Fruit fly (Drosophila melanogaster) whole organism, embryonic: ENCODE results near the gene CG9760.

ENCODE experiments used
- Bdp1 ChIP-seq: fragments of 200-800 bp; sonication (Bioruptor generic); optimal IDR thresholded peaks from 3 replicates; lab custom pipeline; 2016; ENCODE audit warnings: missing biosample characterization, missing genetic modification characterization
- CG10462 ChIP-seq: fragments of 200-800 bp; sonication (Bioruptor generic); optimal IDR thresholded peaks from 2 replicates; lab custom pipeline; 2016; ENCODE audit warnings: missing biosample characterization, missing genetic modification characterization
- CG10654 ChIP-seq: fragments of 200-800 bp; sonication (Bioruptor generic); optimal IDR thresholded peaks from 2 replicates; lab custom pipeline; 2016; ENCODE audit warnings: missing biosample characterization, missing genetic modification characterization
- CG12104 ChIP-seq: fragments of 200-800 bp; sonication (Bioruptor generic); optimal IDR thresholded peaks from 3 replicates; lab custom pipeline; 2016; ENCODE audit warnings: missing biosample characterization, missing genetic modification characterization
- CG12299 ChIP-seq: fragments of 200-800 bp; sonication (Bioruptor generic); optimal IDR thresholded peaks from 2 replicates; lab custom pipeline; 2018; ENCODE audit warnings: missing biosample characterization, mild to moderate bottlenecking, missing genetic modification characterization
- CG14014 ChIP-seq: fragments of 200-800 bp; sonication (Bioruptor generic); IDR thresholded peaks from 2 replicates; pipeline ENCODE4 v1.3.6; 2022; ENCODE audit warnings: missing biosample characterization, missing genetic modification characterization
- CG14667 ChIP-seq: fragments of 200-800 bp; sonication (Bioruptor generic); IDR thresholded peaks from 2 replicates; pipeline ENCODE4 v1.3.6; 2022; ENCODE audit warnings: missing biosample characterization, missing genetic modification characterization
- CG2678 ChIP-seq: fragments of 200-800 bp; sonication (Bioruptor generic); optimal IDR thresholded peaks from 3 replicates; lab custom pipeline; 2019; ENCODE audit warnings: missing biosample characterization, mild to moderate bottlenecking, missing genetic modification characterization, moderate library complexity
- CG32532 ChIP-seq: fragments of 200-800 bp; sonication (Bioruptor generic); IDR thresholded peaks from 2 replicates; pipeline ENCODE4 v1.3.6; 2022; ENCODE audit warnings: missing biosample characterization, missing genetic modification characterization
- CG42726 ChIP-seq: fragments of 200-800 bp; sonication (Bioruptor generic); IDR thresholded peaks from 2 replicates; pipeline ENCODE4 v1.3.6; 2022; ENCODE audit warnings: missing biosample characterization, missing genetic modification characterization; ENCODE audit not compliant: partially characterized antibody
- CG6254 ChIP-seq: fragments of 200-800 bp; sonication (Bioruptor generic); optimal IDR thresholded peaks from 3 replicates; lab custom pipeline; 2017; ENCODE audit warnings: mild to moderate bottlenecking, missing biosample characterization, missing genetic modification reagents, missing genetic modification characterization
- CG7271 ChIP-seq: fragments of 200-800 bp; sonication (Bioruptor generic); optimal IDR thresholded peaks from 2 replicates; lab custom pipeline; 2018; ENCODE audit warnings: missing biosample characterization, mild to moderate bottlenecking, missing genetic modification characterization, moderate library complexity
- CG8089 ChIP-seq: fragments of 200-800 bp; sonication (Bioruptor generic); optimal IDR thresholded peaks from 3 replicates; lab custom pipeline; 2016; ENCODE audit warnings: missing biosample characterization, missing genetic modification characterization
- CG9932 ChIP-seq: fragments of 200-800 bp; sonication (Bioruptor generic); IDR thresholded peaks from 2 replicates; pipeline ENCODE4 v1.3.6; 2022; ENCODE audit warnings: missing biosample characterization, missing genetic modification characterization
- D19B ChIP-seq: fragments of 200-800 bp; sonication (Bioruptor generic); optimal IDR thresholded peaks from 2 replicates; lab custom pipeline; 2017; ENCODE audit warnings: missing biosample characterization, mild to moderate bottlenecking, missing genetic modification characterization
- Dad ChIP-seq: fragments of 200-800 bp; sonication (Bioruptor generic); optimal IDR thresholded peaks from 3 replicates; lab custom pipeline; 2016; ENCODE audit warnings: missing biosample characterization, missing genetic modification characterization
- Dref ChIP-seq: fragments of 200-800 bp; sonication (Bioruptor generic); IDR thresholded peaks from 2 replicates; pipeline ENCODE4 v1.3.6; 2022; ENCODE audit warnings: missing biosample characterization, missing genetic modification characterization
- E2f2 ChIP-seq: fragments of 200-800 bp; sonication (Bioruptor generic); IDR thresholded peaks from 2 replicates; pipeline ENCODE4 v1.3.6; 2022; ENCODE audit warnings: missing biosample characterization, missing genetic modification characterization
- H2.0 ChIP-seq: fragments of 200-800 bp; sonication (Bioruptor generic); IDR thresholded peaks from 2 replicates; pipeline ENCODE4 v1.3.6; 2022; ENCODE audit warnings: missing biosample characterization, missing genetic modification characterization
- HLH3B ChIP-seq: fragments of 200-800 bp; sonication (Bioruptor generic); IDR thresholded peaks from 2 replicates; pipeline ENCODE4 v1.3.6; 2022; ENCODE audit warnings: missing biosample characterization, missing genetic modification characterization
- Hr78 ChIP-seq, 2 experiments: fragments of 200-800 bp in 1 of 2; fragments of >200 bp in 1 of 2; sonication (Bioruptor generic) in 1 of 2; optimal IDR thresholded peaks; 2 replicates each; lab custom pipeline; 2017 to 2019; ENCODE audit warnings: missing biosample characterization in 2 of 2, missing genetic modification characterization in 2 of 2, mild to moderate bottlenecking in 1 of 2, moderate library complexity in 1 of 2
- Hsf ChIP-seq: fragments of 200-800 bp; sonication (Bioruptor generic); optimal IDR thresholded peaks from 3 replicates; lab custom pipeline; 2016; ENCODE audit warnings: missing biosample characterization, missing genetic modification characterization
- Jarid2 ChIP-seq: fragments of 200-800 bp; sonication (Bioruptor generic); optimal IDR thresholded peaks from 3 replicates; lab custom pipeline; 2017; ENCODE audit warnings: mild to moderate bottlenecking, missing biosample characterization, missing genetic modification reagents, missing genetic modification characterization
- Med ChIP-seq: fragments of 200-800 bp; sonication (Bioruptor generic); peaks from one replicate; lab custom pipeline; 2016; ENCODE audit warnings: missing biosample characterization, missing genetic modification characterization, mild to moderate bottlenecking, inconsistent platforms, moderate library complexity
- Mes4 ChIP-seq: fragments of 200-800 bp; sonication (Bioruptor generic); optimal IDR thresholded peaks from 2 replicates; lab custom pipeline; 2016; ENCODE audit warnings: missing biosample characterization, missing genetic modification characterization
- NFAT ChIP-seq: fragments of 200-800 bp; sonication (Bioruptor generic); IDR thresholded peaks from 2 replicates; pipeline ENCODE4 v1.3.6; 2022; ENCODE audit warnings: missing biosample characterization, missing genetic modification characterization
- Ravus ChIP-seq: fragments of 200-800 bp; sonication (Bioruptor generic); IDR thresholded peaks from 2 replicates; pipeline ENCODE4 v1.3.6; 2022; ENCODE audit warnings: missing biosample characterization, missing genetic modification characterization
- Rfx ChIP-seq: fragments of 200-800 bp; sonication (Bioruptor generic); IDR thresholded peaks from 2 replicates; pipeline ENCODE4 v1.3.6; 2022; ENCODE audit warnings: missing biosample characterization, missing genetic modification characterization
- Sox100B ChIP-seq: fragments of 200-800 bp; sonication (Bioruptor generic); optimal IDR thresholded peaks from 3 replicates; lab custom pipeline; 2018; ENCODE audit warnings: missing biosample characterization, mild to moderate bottlenecking, missing genetic modification characterization
- ase ChIP-seq: fragments of 200-800 bp; sonication (Bioruptor generic); IDR thresholded peaks from 3 replicates; pipeline ENCODE4 v1.3.6; 2022; ENCODE audit warnings: missing biosample characterization, missing genetic modification characterization
- chn ChIP-seq: fragments of 200-800 bp; sonication (Bioruptor generic); optimal IDR thresholded peaks from 2 replicates; lab custom pipeline; 2016; ENCODE audit warnings: missing biosample characterization, missing genetic modification characterization
- dan ChIP-seq: fragments of 200-800 bp; sonication (Bioruptor generic); IDR thresholded peaks from 2 replicates; pipeline ENCODE4 v1.3.6; 2022; ENCODE audit warnings: missing biosample characterization, missing genetic modification characterization
- disco-r ChIP-seq: fragments of 200-800 bp; sonication (Bioruptor generic); optimal IDR thresholded peaks from 2 replicates; lab custom pipeline; 2016; ENCODE audit warnings: missing biosample characterization, missing genetic modification characterization
- dysf ChIP-seq: fragments of 200-800 bp; sonication (Bioruptor generic); IDR thresholded peaks from 3 replicates; pipeline ENCODE4 v1.3.6; 2022; ENCODE audit warnings: missing biosample characterization, missing genetic modification characterization
- esg ChIP-seq: fragments of 200-800 bp; sonication (Bioruptor generic); conservative IDR thresholded peaks from 2 replicates; pipeline ENCODE4 v1.3.6; 2022; ENCODE audit warnings: missing biosample characterization, missing genetic modification characterization
- gem ChIP-seq: fragments of 200-800 bp; sonication (Bioruptor generic); optimal IDR thresholded peaks from 2 replicates; lab custom pipeline; 2019; ENCODE audit warnings: missing biosample characterization, mild to moderate bottlenecking, missing genetic modification characterization, moderate library complexity
- gro ChIP-seq: fragments of 200-800 bp; sonication (Bioruptor generic); optimal IDR thresholded peaks from 2 replicates; lab custom pipeline; 2016; ENCODE audit warnings: missing biosample characterization, missing genetic modification characterization
- gt ChIP-seq: fragments of 200-800 bp; sonication (Bioruptor generic); IDR thresholded peaks from 2 replicates; pipeline ENCODE4 v1.3.6; 2022; ENCODE audit warnings: missing biosample characterization, missing genetic modification characterization
- ind ChIP-seq: fragments of 200-800 bp; sonication (Bioruptor generic); optimal IDR thresholded peaks from 3 replicates; lab custom pipeline; 2016; ENCODE audit warnings: missing biosample characterization, missing genetic modification characterization
- insv ChIP-seq, 2 experiments: fragments of 200-800 bp; sonication (Bioruptor generic); optimal IDR thresholded peaks; 3 replicates each; lab custom pipeline; 2016 to 2018; ENCODE audit warnings: missing biosample characterization in 2 of 2, missing genetic modification characterization in 2 of 2
- kah ChIP-seq: fragments of 200-800 bp; sonication (Bioruptor generic); optimal IDR thresholded peaks from 2 replicates; lab custom pipeline; 2018; ENCODE audit warnings: missing biosample characterization, mild to moderate bottlenecking, missing genetic modification characterization
- lilli ChIP-seq: fragments of 200-800 bp; sonication (Bioruptor generic); optimal IDR thresholded peaks from 3 replicates; lab custom pipeline; 2016; ENCODE audit warnings: missing biosample characterization, missing genetic modification characterization
- lmd ChIP-seq: fragments of 200-800 bp; sonication (Bioruptor generic); IDR thresholded peaks from 2 replicates; pipeline ENCODE4 v1.3.6; 2022; ENCODE audit warnings: missing biosample characterization, missing genetic modification characterization
- nmo ChIP-seq: fragments of 200-800 bp; sonication (Bioruptor generic); optimal IDR thresholded peaks from 2 replicates; lab custom pipeline; 2018; ENCODE audit warnings: missing biosample characterization, mild to moderate bottlenecking, missing genetic modification characterization, moderate library complexity
- p53 ChIP-seq: fragments of 200-800 bp; sonication (Bioruptor generic); optimal IDR thresholded peaks from 2 replicates; lab custom pipeline; 2016; ENCODE audit warnings: missing biosample characterization, missing genetic modification characterization
- sens-2 ChIP-seq: fragments of 200-800 bp; sonication (Bioruptor generic); IDR thresholded peaks from 2 replicates; pipeline ENCODE4 v1.3.6; 2022; ENCODE audit warnings: missing biosample characterization, missing genetic modification characterization
- sug ChIP-seq: fragments of 200-800 bp; optimal IDR thresholded peaks from 2 replicates; lab custom pipeline; 2019; ENCODE audit warnings: missing biosample characterization, mild to moderate bottlenecking, missing genetic modification characterization, moderate library complexity
- tll ChIP-seq, 2 experiments: fragments of 200-800 bp in 1 of 2; fragments of >200 bp in 1 of 2; sonication (Bioruptor generic) in 1 of 2; optimal IDR thresholded peaks; 2 replicates each; lab custom pipeline; 2017 to 2019; ENCODE audit warnings: missing biosample characterization in 2 of 2, missing genetic modification characterization in 2 of 2, mild to moderate bottlenecking in 1 of 2, moderate library complexity in 1 of 2
- tx ChIP-seq: fragments of 200-800 bp; sonication (Bioruptor generic); optimal IDR thresholded peaks from 2 replicates; lab custom pipeline; 2016; ENCODE audit warnings: missing biosample characterization, missing genetic modification characterization
- vnd ChIP-seq: fragments of 200-800 bp; sonication (Bioruptor generic); IDR thresholded peaks from 3 replicates; pipeline ENCODE4 v1.3.6; 2022; ENCODE audit warnings: missing biosample characterization, missing genetic modification characterization; ENCODE audit not compliant: partially characterized antibody
- wor ChIP-seq: fragments of 200-800 bp; sonication (Bioruptor generic); IDR thresholded peaks from 2 replicates; pipeline ENCODE4 v1.3.6; 2022; ENCODE audit warnings: missing biosample characterization, missing genetic modification characterization

The CG9760 gene

dm6 chr3L:12178847-12179437 is 15.4 kb upstream of the CG9760 start (continued):
- TF ChIP-seq H2.0 (no peak), ind (GFP tag; lab: Kevin White, UChicago) (no peak), CG10462 (GFP tag; lab: Kevin White, UChicago) (no peak), p53 (GFP tag; lab: Kevin White, UChicago) (no peak), HLH3B (GFP tag; lab: Robert Waterston, UW) (no peak), dysf (GFP tag; lab: Robert Waterston, UW) (0 out of 3 replicates have a peak, but pooled peaks have one; percentile 4), Dad (GFP tag; lab: Kevin White, UChicago) (no peak), Mes4 (GFP tag; lab: Kevin White, UChicago) (no peak), sug (tag; lab: Kevin White, UChicago) (peak; percentile 23), Dref (GFP tag; lab: Robert Waterston, UW) (no peak), CG9932 (GFP tag; lab: Robert Waterston, UW) (peak; percentile 7; the same call in 1 of the 2 replicates), E2f2 (GFP tag; lab: Robert Waterston, UW) (no peak), Hsf (GFP tag; lab: Kevin White, UChicago) (no peak), lmd (peak; percentile 25; the same call in 1 of the 2 replicates), CG14667 (GFP tag; lab: Robert Waterston, UW) (no peak), CG32532 (GFP tag; lab: Robert Waterston, UW) (peak; percentile 23; the same call in 1 of the 2 replicates), kah (GFP tag; lab: Kevin White, UChicago) (no peak), CG12299 (tag; lab: Kevin White, UChicago) (no peak), nmo (GFP tag; lab: Kevin White, UChicago) (peak; percentile 4), gem (tag; lab: Kevin White, UChicago) (peak; percentile 2), Hr78 (GFP tag; optimal IDR thresholded peaks at IDR 0.05; lab: Kevin White, UChicago) (peak in 1 of 2 experiments; percentile 22), CG2678 (tag; lab: Kevin White, UChicago) (peak; percentile 10), gt (GFP tag; lab: Robert Waterston, UW) (no peak), disco-r (GFP tag; lab: Kevin White, UChicago) (no peak), vnd (GFP tag; lab: Robert Waterston, UW) (no peak), CG12104 (GFP tag; lab: Kevin White, UChicago) (no peak), CG6254 (GFP tag; lab: Kevin White, UChicago) (no peak), CG7271 (tag; lab: Kevin White, UChicago) (no peak), Jarid2 (GFP tag; lab: Kevin White, UChicago) (no peak), dan (no peak), Sox100B (GFP tag; lab: Kevin White, UChicago) (no peak), gro (GFP tag; lab: Kevin White, UChicago) (peak; percentile 48), tll (GFP tag; optimal IDR thresholded peaks at IDR 0.05; lab: Kevin White, UChicago) (no peak), Rfx (GFP tag; lab: Robert Waterston, UW) (peak; percentile 67), CG14014 (GFP tag; lab: Robert Waterston, UW) (peak; percentile 25; the same call in 1 of the 2 replicates), lilli (GFP tag; lab: Kevin White, UChicago) (no peak), tx (GFP tag; lab: Kevin White, UChicago) (no peak), sens-2 (GFP tag; lab: Robert Waterston, UW) (no peak), CG8089 (GFP tag; lab: Kevin White, UChicago) (no peak), D19B (GFP tag; lab: Kevin White, UChicago) (peak; percentile 91), Med (GFP tag; lab: Kevin White, UChicago) (peak; percentile 67), chn (GFP tag; lab: Kevin White, UChicago) (no peak), wor (no peak), Ravus (no peak), insv (GFP tag; optimal IDR thresholded peaks at IDR 0.05; lab: Kevin White, UChicago) (no peak), ase (GFP tag; lab: Robert Waterston, UW) (0 out of 3 replicates have a peak, but pooled peaks have one; percentile 35), Bdp1 (GFP tag; lab: Kevin White, UChicago) (no peak), CG42726 (no peak), NFAT (GFP tag; lab: Robert Waterston, UW) (peak; percentile 41; the same call in 1 of the 2 replicates), CG10654 (no peak), esg (GFP tag; lab: Robert Waterston, UW) (0 out of 2 replicates have a peak, but pooled peaks have one; percentile 13)
